Worm (Caenorhabditis elegans) whole organism, young adult: ENCODE results near the gene odr-1.

Experiments
- B0019.2 ChIP-seq: fragments of 200-800 bp; sonication (Bioruptor generic); conservative IDR thresholded peaks from 2 replicates; pipeline ENCODE4 v1.3.6; 2022; ENCODE audit warnings: missing genetic modification reagents, missing genetic modification characterization, missing compliant biosample characterization
- B0035.1 ChIP-seq: sonication (generic microtip); optimal IDR thresholded peaks from 2 replicates; lab custom pipeline; 2016; ENCODE audit warnings: missing genetic modification characterization, mild to moderate bottlenecking, missing compliant biosample characterization, missing genotype, missing genetic modification reagents
- F10E7.11 ChIP-seq: sonication (generic microtip); optimal IDR thresholded peaks from 2 replicates; lab custom pipeline; 2017; ENCODE audit warnings: mild to moderate bottlenecking, missing genetic modification characterization, moderate library complexity, missing compliant biosample characterization
- F33H1.4 ChIP-seq: fragments of 200-800 bp; sonication (Bioruptor generic); IDR thresholded peaks from 2 replicates; pipeline ENCODE4 v1.3.6; 2022; ENCODE audit warnings: missing genetic modification reagents, missing genetic modification characterization, missing compliant biosample characterization
- F37B4.10 ChIP-seq: fragments of 200-800 bp; sonication (Bioruptor generic); IDR thresholded peaks from 2 replicates; pipeline ENCODE4 v1.3.6; 2022; ENCODE audit warnings: missing genetic modification characterization, missing compliant biosample characterization
- Y67H2A.10 ChIP-seq: fragments of 200-800 bp; sonication (Bioruptor generic); conservative IDR thresholded peaks from 2 replicates; pipeline ENCODE4 v1.3.6; 2022; ENCODE audit warnings: missing genetic modification reagents, missing genetic modification characterization, missing compliant biosample characterization
- Y95B8A.8 ChIP-seq: fragments of 200-800 bp; sonication (Bioruptor generic); IDR thresholded peaks from 2 replicates; pipeline ENCODE4 v1.3.6; 2022; ENCODE audit warnings: missing genetic modification reagents, missing genetic modification characterization, missing compliant biosample characterization
- ZK185.1 ChIP-seq: sonication (generic microtip); optimal IDR thresholded peaks from 2 replicates; lab custom pipeline; 2016; ENCODE audit warnings: mild to moderate bottlenecking, missing genetic modification characterization, missing compliant biosample characterization; ENCODE audit not compliant: poor library complexity, severe bottlenecking
- ama-1 ChIP-seq, 3 experiments: fragments of 150-350 bp in 1 of 3; sonication (generic microtip) in 2 of 3; optimal IDR thresholded peaks; 2 replicates each; lab custom pipeline; 2014 to 2018; ENCODE audit warnings: missing biosample characterization in 2 of 3, missing genetic modification characterization in 2 of 3, missing genetic modification reagents in 2 of 3
- aptf-3 ChIP-seq: fragments of 200-800 bp; sonication (Bioruptor generic); IDR thresholded peaks from 2 replicates; pipeline ENCODE4 v1.3.6; 2022; ENCODE audit warnings: missing genetic modification characterization, missing compliant biosample characterization
- attf-3 ChIP-seq: fragments of 200-800 bp; sonication (Bioruptor generic); conservative IDR thresholded peaks from 2 replicates; pipeline ENCODE4 v1.3.6; 2022; ENCODE audit warnings: missing genetic modification reagents, missing genetic modification characterization, missing compliant biosample characterization
- bed-2 ChIP-seq: fragments of 200-800 bp; sonication (Bioruptor generic); IDR thresholded peaks from 2 replicates; pipeline ENCODE4 v1.3.6; 2022; ENCODE audit warnings: missing genetic modification reagents, missing genetic modification characterization, missing compliant biosample characterization
- cebp-1 ChIP-seq, 2 experiments: fragments of 200-800 bp in 1 of 2; sonication (Bioruptor generic) in 1 of 2; sonication (generic microtip) in 1 of 2; IDR thresholded peaks in 1 of 2; optimal IDR thresholded peaks in 1 of 2; 2 replicates each; pipeline versions ENCODE4 v1.3.6 to Lab custom; 2017 to 2022; ENCODE audit warnings: missing compliant biosample characterization in 2 of 2, missing genetic modification characterization in 2 of 2, mild to moderate bottlenecking in 1 of 2, missing genetic modification reagents in 1 of 2, moderate library complexity in 1 of 2
- cebp-2 ChIP-seq: fragments of 200-800 bp; sonication (Bioruptor generic); IDR thresholded peaks from 2 replicates; pipeline ENCODE4 v1.3.6; 2022; ENCODE audit warnings: missing genetic modification characterization, missing compliant biosample characterization
- ceh-100 ChIP-seq: fragments of 200-800 bp; sonication (Bioruptor generic); IDR thresholded peaks from 2 replicates; pipeline ENCODE4 v1.3.6; 2022; ENCODE audit warnings: missing genetic modification reagents, missing genetic modification characterization, missing compliant biosample characterization
- dox-1 ChIP-seq: fragments of 200-800 bp; sonication (Bioruptor generic); IDR thresholded peaks from 2 replicates; pipeline ENCODE4 v1.3.6; 2022; ENCODE audit warnings: missing genetic modification reagents, missing genetic modification characterization, missing compliant biosample characterization
- efl-1 ChIP-seq: fragments of 150-350 bp; optimal IDR thresholded peaks from 2 replicates; lab custom pipeline; 2014; ENCODE audit warnings: missing biosample characterization, missing genetic modification reagents, missing genetic modification characterization
- ets-4 ChIP-seq: fragments of 200-800 bp; sonication (Bioruptor generic); optimal IDR thresholded peaks from 2 replicates; lab custom pipeline; 2018; ENCODE audit warnings: mild to moderate bottlenecking, missing genetic modification characterization, missing compliant biosample characterization
- him-1 ChIP-seq: sonication (generic microtip); optimal IDR thresholded peaks from 2 replicates; lab custom pipeline; 2016; ENCODE audit warnings: missing genotype, missing genetic modification reagents, missing genetic modification characterization, missing compliant biosample characterization
- hrde-1 ChIP-seq: sonication (generic microtip); optimal IDR thresholded peaks from 2 replicates; lab custom pipeline; 2016; ENCODE audit warnings: missing genetic modification characterization, mild to moderate bottlenecking, missing compliant biosample characterization, moderate library complexity, missing genotype, missing genetic modification reagents, borderline replicate concordance
- lag-1 ChIP-seq: fragments of 200-800 bp; sonication (Bioruptor generic); IDR thresholded peaks from 2 replicates; pipeline ENCODE4 v1.3.6; 2022; ENCODE audit warnings: missing genetic modification reagents, missing genetic modification characterization, missing compliant biosample characterization
- let-526 ChIP-seq: fragments of 200-800 bp; sonication (Bioruptor generic); IDR thresholded peaks from 2 replicates; pipeline ENCODE4 v1.3.6; 2022; ENCODE audit warnings: missing genetic modification reagents, missing genetic modification characterization, missing compliant biosample characterization
- let-607 ChIP-seq, 2 experiments: fragments of 200-800 bp in 1 of 2; sonication (Bioruptor generic) in 1 of 2; sonication (generic microtip) in 1 of 2; optimal IDR thresholded peaks; 2 replicates each; lab custom pipeline; 2016 to 2018; ENCODE audit warnings: mild to moderate bottlenecking in 2 of 2, missing compliant biosample characterization in 2 of 2, missing genetic modification characterization in 2 of 2, moderate library complexity in 2 of 2, missing genotype in 1 of 2
- lin-26 ChIP-seq: fragments of 200-800 bp; sonication (Bioruptor generic); IDR thresholded peaks from 2 replicates; pipeline ENCODE4 v1.3.6; 2022; ENCODE audit warnings: missing genetic modification reagents, missing genetic modification characterization, missing compliant biosample characterization
- lin-35 ChIP-seq, 3 experiments: fragments of 150-350 bp in 2 of 3; sonication (generic microtip) in 1 of 3; optimal IDR thresholded peaks; 2 replicates each; lab custom pipeline; 2014 to 2018; ENCODE audit warnings: missing biosample characterization in 3 of 3, missing genetic modification characterization in 3 of 3, missing genetic modification reagents in 3 of 3
- lin-40 ChIP-seq: sonication (generic microtip); optimal IDR thresholded peaks from 2 replicates; lab custom pipeline; 2016; ENCODE audit warnings: missing genetic modification characterization, mild to moderate bottlenecking, missing compliant biosample characterization, missing genotype, missing genetic modification reagents
- lin-54 ChIP-seq: fragments of 200-800 bp; sonication (Bioruptor generic); optimal IDR thresholded peaks from 2 replicates; lab custom pipeline; 2018; ENCODE audit warnings: mild to moderate bottlenecking, missing genetic modification characterization, missing compliant biosample characterization
- madf-10 ChIP-seq: sonication (generic microtip); optimal IDR thresholded peaks from 2 replicates; lab custom pipeline; 2016; ENCODE audit warnings: mild to moderate bottlenecking, missing genetic modification characterization, missing compliant biosample characterization
- madf-6 ChIP-seq: fragments of 200-800 bp; sonication (Bioruptor generic); IDR thresholded peaks from 2 replicates; pipeline ENCODE4 v1.3.6; 2022; ENCODE audit warnings: missing genetic modification reagents, missing genetic modification characterization, missing compliant biosample characterization
- mcd-1 ChIP-seq: fragments of 200-800 bp; sonication (Bioruptor generic); IDR thresholded peaks from 2 replicates; pipeline ENCODE4 v1.3.6; 2022; ENCODE audit warnings: missing genetic modification reagents, missing genetic modification characterization, missing compliant biosample characterization
- mes-4 ChIP-seq: sonication (generic microtip); optimal IDR thresholded peaks from 2 replicates; lab custom pipeline; 2016; ENCODE audit warnings: missing genotype, missing genetic modification characterization, missing compliant biosample characterization
- nfya-2 ChIP-seq: fragments of 200-800 bp; sonication (Bioruptor generic); IDR thresholded peaks from 2 replicates; pipeline ENCODE4 v1.3.6; 2022; ENCODE audit warnings: missing genetic modification reagents, missing genetic modification characterization, missing compliant biosample characterization
- pha-4 ChIP-seq: fragments of 150-350 bp; sonication (generic microtip); optimal IDR thresholded peaks from 2 replicates; lab custom pipeline; 2014; ENCODE audit warnings: missing biosample characterization, missing genetic modification reagents, missing genetic modification characterization
- sdz-38 ChIP-seq: sonication (generic microtip); optimal IDR thresholded peaks from 2 replicates; lab custom pipeline; 2016; ENCODE audit warnings: missing genotype, missing genetic modification characterization, missing compliant biosample characterization
- snpc-1.3 ChIP-seq: sonication (generic microtip); optimal IDR thresholded peaks from 2 replicates; lab custom pipeline; 2017; ENCODE audit warnings: missing genetic modification characterization, mild to moderate bottlenecking, missing compliant biosample characterization, antibody characterized with exemption, moderate library complexity, missing genotype, missing genetic modification reagents; ENCODE audit not compliant: insufficient read depth
- snpc-4 ChIP-seq, 5 experiments: fragments of 150-350 bp in 1 of 5; sonication (generic microtip) in 4 of 5; optimal IDR thresholded peaks; 2 replicates each; lab custom pipeline; 2014 to 2018; ENCODE audit warnings: missing genetic modification characterization in 5 of 5, missing biosample characterization in 3 of 5, antibody characterized with exemption in 2 of 5, mild to moderate bottlenecking in 2 of 5, missing compliant biosample characterization in 2 of 5, missing genotype in 2 of 5, moderate library complexity in 2 of 5, missing genetic modification reagents in 1 of 5
- somi-1 ChIP-seq: fragments of 200-800 bp; sonication (Bioruptor generic); optimal IDR thresholded peaks from 2 replicates; lab custom pipeline; 2018; ENCODE audit warnings: mild to moderate bottlenecking, missing genetic modification characterization, missing compliant biosample characterization
- sptf-2 ChIP-seq: fragments of 200-800 bp; sonication (Bioruptor generic); optimal IDR thresholded peaks from 2 replicates; lab custom pipeline; 2018; ENCODE audit warnings: mild to moderate bottlenecking, missing genetic modification characterization, missing compliant biosample characterization
- tlf-1 ChIP-seq: fragments of 200-800 bp; sonication (Bioruptor generic); optimal IDR thresholded peaks from 2 replicates; lab custom pipeline; 2018; ENCODE audit warnings: mild to moderate bottlenecking, missing genetic modification characterization, missing compliant biosample characterization
- unc-130 ChIP-seq: sonication (generic microtip); optimal IDR thresholded peaks from 2 replicates; lab custom pipeline; 2016; ENCODE audit warnings: missing genetic modification reagents, missing genetic modification characterization, missing compliant biosample characterization
- unc-62 ChIP-seq: fragments of 150-350 bp; optimal IDR thresholded peaks from 2 replicates; lab custom pipeline; 2014; ENCODE audit warnings: missing biosample characterization, missing genetic modification reagents, missing genetic modification characterization
- zfh-2 ChIP-seq: fragments of 200-800 bp; sonication (Bioruptor generic); conservative IDR thresholded peaks from 2 replicates; pipeline ENCODE4 v1.3.6; 2022; ENCODE audit warnings: missing genetic modification reagents, missing genetic modification characterization, missing compliant biosample characterization
- zim-3 ChIP-seq: sonication (generic microtip); optimal IDR thresholded peaks from 2 replicates; lab custom pipeline; 2017; ENCODE audit warnings: mild to moderate bottlenecking, missing genetic modification characterization, moderate library complexity, missing compliant biosample characterization
- ztf-26 ChIP-seq: sonication (generic microtip); optimal IDR thresholded peaks from 2 replicates; lab custom pipeline; 2017; ENCODE audit warnings: missing genetic modification characterization, missing compliant biosample characterization
- ztf-3 ChIP-seq: fragments of 200-800 bp; sonication (Bioruptor generic); optimal IDR thresholded peaks from 2 replicates; lab custom pipeline; 2018; ENCODE audit warnings: mild to moderate bottlenecking, missing genetic modification characterization, missing compliant biosample characterization

Gene odr-1

DNA sequence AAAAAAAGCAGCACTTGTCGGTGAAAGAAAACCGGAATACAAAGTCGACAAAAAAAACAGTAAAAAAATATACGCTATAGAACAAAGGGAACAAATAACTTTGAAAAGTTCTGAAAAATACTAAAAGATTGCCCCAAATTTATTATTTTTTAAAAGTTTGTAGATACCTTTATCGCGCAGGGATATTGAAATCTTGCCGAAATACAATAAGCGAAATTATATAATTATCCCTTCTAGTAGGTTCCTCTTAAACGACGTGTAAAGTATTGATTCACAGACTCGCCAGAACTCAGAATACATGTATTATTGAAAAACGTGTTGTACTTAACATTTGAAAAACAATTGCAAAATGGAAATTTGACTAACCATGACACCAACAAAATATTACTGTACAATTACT, 36.4 kb downstream of the odr-1 start (continued):
- peak in 2 of 3 experiments; percentile 24 to 89 for TF ChIP-seq lin-35 (GFP tag; optimal IDR thresholded peaks at IDR 0.05; lab: Kevin White, UChicago)
- TF ChIP-seq B0035.1 (tag; lab: Kevin White, UChicago) = peak; percentile 67
- TF ChIP-seq ztf-26 (tag; lab: Kevin White, UChicago) = peak; percentile 84
- peak; percentile 92 for TF ChIP-seq ZK185.1 (tag; lab: Kevin White, UChicago)
- no peak for TF ChIP-seq sdz-38 (tag; lab: Kevin White, UChicago)
- peak in 1 of 2 experiments; percentile 71 for TF ChIP-seq let-607 (tag; optimal IDR thresholded peaks at IDR 0.05; lab: Kevin White, UChicago)
- 0 out of 2 replicates have a peak, but pooled peaks have one; percentile 53 for TF ChIP-seq cebp-2 (GFP tag; lab: Robert Waterston, UW)
- TF ChIP-seq Y95B8A.8 (GFP tag; lab: Robert Waterston, UW) = no peak
- no peak; the same call in 1 of the 2 replicates for TF ChIP-seq cebp-1 (GFP tag; IDR thresholded peaks at IDR 0.05; lab: Robert Waterston, UW)
- peak; percentile 83 for TF ChIP-seq cebp-1 (tag; optimal IDR thresholded peaks at IDR 0.05; lab: Kevin White, UChicago)
- peak; percentile 60 for TF ChIP-seq lin-54 (GFP tag; lab: Kevin White, UChicago)
- TF ChIP-seq mcd-1 = peak; percentile 63
- peak; percentile 34 for TF ChIP-seq F10E7.11 (tag; lab: Kevin White, UChicago)
- TF ChIP-seq attf-3 = 0 out of 2 replicates have a peak, but pooled peaks have one; percentile 26
- TF ChIP-seq ceh-100 = 0 out of 2 replicates have a peak, but pooled peaks have one; percentile 11
- TF ChIP-seq lin-40 = peak; percentile 98
- TF ChIP-seq ama-1 (optimal IDR thresholded peaks at IDR 0.05; lab: Kevin White, UChicago) = no peak
- TF ChIP-seq ama-1 (GFP tag; optimal IDR thresholded peaks at IDR 0.05; lab: Kevin White, UChicago) = peak in 1 of 2 experiments; percentile 7
- no peak for TF ChIP-seq efl-1
- TF ChIP-seq ztf-3 = no peak
- TF ChIP-seq madf-10 = peak; percentile 72
- peak; percentile 70 for TF ChIP-seq dox-1

DNA sequence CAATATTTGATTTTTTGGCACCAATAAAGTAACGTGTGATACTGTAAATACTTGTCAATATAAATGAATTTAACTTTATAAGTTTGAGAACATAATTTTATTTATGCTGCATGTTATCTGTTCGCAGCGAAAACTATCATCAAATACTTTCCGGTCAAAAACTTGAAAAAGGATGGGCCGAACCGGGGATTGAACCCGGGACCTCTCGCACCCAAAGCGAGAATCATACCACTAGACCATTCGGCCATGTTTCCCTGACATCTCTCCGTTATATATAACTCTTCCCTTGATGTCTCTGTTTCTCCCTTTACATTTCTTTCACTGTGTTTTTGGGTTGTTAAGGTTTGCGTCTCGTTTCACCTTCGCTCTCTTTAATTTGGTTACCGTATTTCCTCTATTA, 39.0 kb downstream of the odr-1 start:
- TF ChIP-seq lin-26 (GFP tag; lab: Robert Waterston, UW) (peak; percentile 90), hrde-1 (peak; percentile 49), F33H1.4 (GFP tag; lab: Robert Waterston, UW) (no peak), B0019.2 (GFP tag; lab: Robert Waterston, UW) (no peak), ceh-100 (0 out of 2 replicates have a peak, but pooled peaks have one; percentile 26), ets-4 (GFP tag; lab: Kevin White, UChicago) (no peak), zfh-2 (GFP tag; lab: Robert Waterston, UW) (no peak), Y67H2A.10 (GFP tag; lab: Robert Waterston, UW) (no peak; the same call in 1 of the 2 replicates), let-526 (GFP tag; lab: Robert Waterston, UW) (no peak), tlf-1 (GFP tag; lab: Kevin White, UChicago) (no peak), unc-62 (GFP tag; lab: Kevin White, UChicago) (no peak), madf-6 (GFP tag; lab: Robert Waterston, UW) (no peak), somi-1 (GFP tag; lab: Kevin White, UChicago) (peak; percentile 62), lag-1 (GFP tag; lab: Robert Waterston, UW) (no peak), mes-4 (no peak), aptf-3 (GFP tag; lab: Robert Waterston, UW) (0 out of 2 replicates have a peak, but pooled peaks have one; percentile 42), nfya-2 (no peak), him-1 (peak; percentile 92), unc-130 (GFP tag; lab: Kevin White, UChicago) (peak; percentile 54), snpc-1.3 (tag; lab: Kevin White, UChicago) (peak; percentile 62), snpc-4 (GFP tag; optimal IDR thresholded peaks at IDR 0.05; lab: Kevin White, UChicago) (peak; percentile 64), snpc-4 (tag; optimal IDR thresholded peaks at IDR 0.05; lab: Kevin White, UChicago) (peak; percentile 55 to 82 (median 74)), ztf-26 (tag; lab: Kevin White, UChicago) (peak; percentile 62), bed-2 (GFP tag; lab: Robert Waterston, UW) (no peak), sptf-2 (GFP tag; lab: Kevin White, UChicago) (no peak), ztf-3 (no peak), zim-3 (tag; lab: Kevin White, UChicago) (peak; percentile 34), F37B4.10 (GFP tag; lab: Robert Waterston, UW) (no peak), pha-4 (tag; lab: Kevin White, UChicago) (no peak)
